Worm (Caenorhabditis elegans) whole organism, mixed stage, embryonic: ENCODE results near the gene C08B6.14.

ENCODE experiments used
- ces-1 ChIP-seq: fragments of 150-350 bp; optimal IDR thresholded peaks from 2 replicates; lab custom pipeline; 2014; ENCODE audit warnings: missing biosample characterization, missing genetic modification reagents, missing genetic modification characterization
- elt-3 ChIP-seq: fragments of 150-350 bp; optimal IDR thresholded peaks from 2 replicates; lab custom pipeline; 2014; ENCODE audit warnings: missing biosample characterization, missing genetic modification characterization
- lin-13 ChIP-seq: fragments of 150-350 bp; optimal IDR thresholded peaks from 2 replicates; lab custom pipeline; 2014; ENCODE audit warnings: missing biosample characterization, missing genetic modification characterization
- lsy-2 ChIP-seq: fragments of 150-350 bp; optimal IDR thresholded peaks from 2 replicates; lab custom pipeline; 2014; ENCODE audit warnings: missing biosample characterization, missing genetic modification characterization
- mep-1 ChIP-seq: fragments of 150-350 bp; optimal IDR thresholded peaks from 2 replicates; lab custom pipeline; 2017; ENCODE audit warnings: missing biosample characterization, missing genetic modification reagents, missing genetic modification characterization, inconsistent platforms
- nhr-12 ChIP-seq: fragments of 150-350 bp; optimal IDR thresholded peaks from 2 replicates; lab custom pipeline; 2014; ENCODE audit warnings: missing biosample characterization, missing genetic modification characterization
- nhr-28 ChIP-seq: fragments of 150-350 bp; optimal IDR thresholded peaks from 2 replicates; lab custom pipeline; 2014; ENCODE audit warnings: missing biosample characterization, missing genetic modification characterization
- pha-4 ChIP-seq: fragments of 150-350 bp; optimal IDR thresholded peaks from 2 replicates; lab custom pipeline; 2018; ENCODE audit warnings: missing biosample characterization, missing genetic modification reagents, missing genetic modification characterization
- unc-62 ChIP-seq: fragments of 150-350 bp; optimal IDR thresholded peaks from 2 replicates; lab custom pipeline; 2014; ENCODE audit warnings: missing biosample characterization, missing genetic modification reagents, missing genetic modification characterization
- zip-8 ChIP-seq: fragments of 150-350 bp; optimal IDR thresholded peaks from 2 replicates; lab custom pipeline; 2014; ENCODE audit warnings: missing biosample characterization, missing genetic modification characterization
- ztf-11 ChIP-seq: fragments of 150-350 bp; optimal IDR thresholded peaks from 2 replicates; lab custom pipeline; 2014; ENCODE audit warnings: missing biosample characterization, missing genetic modification characterization

- TF ChIP-seq lin-13 (tag; lab: Kevin White, UChicago) (no peak), pha-4 (tag; lab: Kevin White, UChicago) (no peak), ces-1 (GFP tag; lab: Kevin White, UChicago) (no peak), nhr-12 (tag; lab: Kevin White, UChicago) (no peak), nhr-28 (tag; lab: Kevin White, UChicago) (no peak), ztf-11 (tag; lab: Kevin White, UChicago) (no peak), mep-1 (tag; lab: Kevin White, UChicago) (no peak), unc-62 (GFP tag; lab: Kevin White, UChicago) (peak; percentile 44), lsy-2 (tag; lab: Kevin White, UChicago) (no peak), zip-8 (tag; lab: Kevin White, UChicago) (no peak), elt-3 (tag; lab: Kevin White, UChicago) (no peak)
Observed at ce11 chrV:10146787-10147186, 45.0 kb upstream of the C08B6.14 start.
